Fruit fly (Drosophila melanogaster) whole organism, pupa: Measurements from ENCODE around the gene CG1116.

ENCODE experiments used
- CG10348 ChIP-seq: fragments of 200-800 bp; sonication (Bioruptor generic); IDR thresholded peaks from 2 replicates; pipeline ENCODE4 v1.3.6; 2022; ENCODE audit warnings: missing biosample characterization, missing genetic modification characterization
- CG12605 ChIP-seq: fragments of 200-800 bp; sonication (Bioruptor generic); IDR thresholded peaks from 2 replicates; pipeline ENCODE4 v1.3.6; 2022; ENCODE audit warnings: missing biosample characterization, missing genetic modification characterization
- CG13204 ChIP-seq: fragments of 200-800 bp; sonication (Bioruptor generic); optimal IDR thresholded peaks from 2 replicates; lab custom pipeline; 2018; ENCODE audit warnings: missing biosample characterization, mild to moderate bottlenecking, missing genetic modification characterization, moderate library complexity
- CG15710 ChIP-seq: fragments of 200-800 bp; sonication (Bioruptor generic); optimal IDR thresholded peaks from 2 replicates; lab custom pipeline; 2018; ENCODE audit warnings: missing biosample characterization, mild to moderate bottlenecking, missing genetic modification characterization, moderate library complexity
- CG4496 ChIP-seq: fragments of 200-800 bp; sonication (Bioruptor generic); IDR thresholded peaks from 3 replicates; pipeline ENCODE4 v1.3.6; 2022; ENCODE audit warnings: missing biosample characterization, missing genetic modification characterization
- CG9948 ChIP-seq: fragments of 200-800 bp; sonication (Bioruptor generic); optimal IDR thresholded peaks from 2 replicates; lab custom pipeline; 2018; ENCODE audit warnings: missing biosample characterization, mild to moderate bottlenecking, missing genetic modification characterization, moderate library complexity
- Ets98B ChIP-seq: fragments of 200-800 bp; sonication (Bioruptor generic); IDR thresholded peaks from 2 replicates; pipeline ENCODE4 v1.3.6; 2022; ENCODE audit warnings: missing biosample characterization, missing genetic modification characterization
- Pif1A ChIP-seq: fragments of 200-800 bp; sonication (Bioruptor generic); optimal IDR thresholded peaks from 3 replicates; lab custom pipeline; 2016; ENCODE audit warnings: missing biosample characterization, missing genetic modification characterization
- Pif1B ChIP-seq: fragments of 200-800 bp; sonication (Bioruptor generic); optimal IDR thresholded peaks from 3 replicates; lab custom pipeline; 2016; ENCODE audit warnings: missing biosample characterization, missing genetic modification characterization
- fd96Ca ChIP-seq: fragments of 200-800 bp; sonication (Bioruptor generic); IDR thresholded peaks from 3 replicates; pipeline ENCODE4 v1.3.6; 2022; ENCODE audit warnings: missing biosample characterization, missing genetic modification characterization
- rn ChIP-seq: fragments of 200-800 bp; sonication (Bioruptor generic); IDR thresholded peaks from 2 replicates; pipeline ENCODE4 v1.3.6; 2022; ENCODE audit warnings: missing biosample characterization, missing genetic modification characterization

dm6 chr3R:5212759-5213053 is 6.8 kb upstream of the CG1116 start:
- TF ChIP-seq Pif1B (GFP tag; lab: Kevin White, UChicago) (no peak), CG9948 (no peak), CG4496 (GFP tag; lab: Robert Waterston, UW) (no peak), fd96Ca (GFP tag; lab: Robert Waterston, UW) (no peak), CG13204 (no peak), rn (no peak), CG10348 (GFP tag; lab: Robert Waterston, UW) (no peak), CG12605 (GFP tag; lab: Robert Waterston, UW) (no peak), CG15710 (tag; lab: Kevin White, UChicago) (no peak), Pif1A (GFP tag; lab: Kevin White, UChicago) (no peak), Ets98B (GFP tag; lab: Robert Waterston, UW) (no peak)
